Fruit fly (Drosophila melanogaster) whole organism, embryonic: ENCODE data around the gene CG33927.

Experiments used
- Aef1 ChIP-seq: fragments of 200-800 bp; sonication (Bioruptor generic); IDR thresholded peaks from 3 replicates; pipeline ENCODE4 v1.3.6; 2022; ENCODE audit warnings: missing biosample characterization, missing genetic modification characterization
- Antp ChIP-seq: fragments of 200-800 bp; sonication (Bioruptor generic); optimal IDR thresholded peaks from 3 replicates; lab custom pipeline; 2016; ENCODE audit warnings: missing biosample characterization, missing genetic modification characterization
- Asciz ChIP-seq: fragments of 200-800 bp; sonication (Bioruptor generic); optimal IDR thresholded peaks from 2 replicates; lab custom pipeline; 2017; ENCODE audit warnings: missing biosample characterization, mild to moderate bottlenecking, missing genetic modification characterization, missing genetic modification reagents
- Atf6 ChIP-seq: fragments of 200-800 bp; sonication (Bioruptor generic); IDR thresholded peaks from 2 replicates; pipeline ENCODE4 v1.3.6; 2022; ENCODE audit warnings: missing biosample characterization, missing genetic modification characterization
- B-H2 ChIP-seq: fragments of 200-800 bp; sonication (Bioruptor generic); optimal IDR thresholded peaks from 2 replicates; lab custom pipeline; 2018; ENCODE audit warnings: missing biosample characterization, mild to moderate bottlenecking, missing genetic modification characterization
- CG10147 ChIP-seq: fragments of 200-800 bp; sonication (Bioruptor generic); optimal IDR thresholded peaks from 2 replicates; lab custom pipeline; 2019; ENCODE audit warnings: missing biosample characterization, mild to moderate bottlenecking, missing genetic modification characterization, moderate library complexity
- CG10274 ChIP-seq: fragments of 200-800 bp; sonication (Bioruptor generic); optimal IDR thresholded peaks from 3 replicates; lab custom pipeline; 2017; ENCODE audit warnings: missing biosample characterization, mild to moderate bottlenecking, missing genetic modification characterization
- CG10366 ChIP-seq: fragments of 200-800 bp; sonication (Bioruptor generic); IDR thresholded peaks from 2 replicates; pipeline ENCODE4 v1.3.6; 2022; ENCODE audit warnings: missing biosample characterization, missing genetic modification characterization
- CG12744 ChIP-seq: fragments of 200-800 bp; sonication (Bioruptor generic); optimal IDR thresholded peaks from 2 replicates; lab custom pipeline; 2016; ENCODE audit warnings: missing biosample characterization, missing genetic modification characterization
- CG12769 ChIP-seq: fragments of 200-800 bp; sonication (Bioruptor generic); optimal IDR thresholded peaks from 2 replicates; lab custom pipeline; 2019; ENCODE audit warnings: missing biosample characterization, mild to moderate bottlenecking, missing genetic modification characterization, moderate library complexity
- CG13624 ChIP-seq: fragments of 200-800 bp; sonication (Bioruptor generic); optimal IDR thresholded peaks from 2 replicates; lab custom pipeline; 2016; ENCODE audit warnings: missing biosample characterization, missing genetic modification characterization
- CG15696 ChIP-seq: fragments of 200-800 bp; sonication (Bioruptor generic); optimal IDR thresholded peaks from 2 replicates; lab custom pipeline; 2019; ENCODE audit warnings: missing biosample characterization, mild to moderate bottlenecking, missing genetic modification characterization, moderate library complexity
- CG3407 ChIP-seq: fragments of 200-800 bp; sonication (Bioruptor generic); optimal IDR thresholded peaks from 2 replicates; lab custom pipeline; 2018; ENCODE audit warnings: missing biosample characterization, mild to moderate bottlenecking, missing genetic modification characterization
- CG5953 ChIP-seq: fragments of 200-800 bp; sonication (Bioruptor generic); IDR thresholded peaks from 2 replicates; pipeline ENCODE4 v1.3.6; 2022; ENCODE audit warnings: missing biosample characterization, missing genetic modification characterization
- CG6813 ChIP-seq: fragments of 200-800 bp; sonication (Bioruptor generic); optimal IDR thresholded peaks from 2 replicates; lab custom pipeline; 2017; ENCODE audit warnings: missing biosample characterization, missing genetic modification characterization, mild to moderate bottlenecking, moderate library complexity, missing genetic modification reagents
- CG7745 ChIP-seq: fragments of 200-800 bp; sonication (Bioruptor generic); optimal IDR thresholded peaks from 2 replicates; lab custom pipeline; 2018; ENCODE audit warnings: missing biosample characterization, mild to moderate bottlenecking, missing genetic modification characterization, moderate library complexity
- CG8388 ChIP-seq: fragments of 200-800 bp; sonication (Bioruptor generic); optimal IDR thresholded peaks from 2 replicates; lab custom pipeline; 2019; ENCODE audit warnings: missing biosample characterization, mild to moderate bottlenecking, missing genetic modification characterization, moderate library complexity
- CG9609 ChIP-seq: fragments of 200-800 bp; sonication (Bioruptor generic); optimal IDR thresholded peaks from 3 replicates; lab custom pipeline; 2016; ENCODE audit warnings: missing biosample characterization, missing genetic modification characterization
- Doc2 ChIP-seq: fragments of 200-800 bp; sonication (Bioruptor generic); IDR thresholded peaks from 2 replicates; pipeline ENCODE4 v1.3.6; 2022; ENCODE audit warnings: missing biosample characterization, missing genetic modification characterization
- Doc3 ChIP-seq: fragments of 200-800 bp; sonication (Bioruptor generic); IDR thresholded peaks from 3 replicates; pipeline ENCODE4 v1.3.6; 2022; ENCODE audit warnings: missing biosample characterization, missing genetic modification characterization; ENCODE audit not compliant: partially characterized antibody
- Dref ChIP-seq: fragments of 200-800 bp; sonication (Bioruptor generic); IDR thresholded peaks from 2 replicates; pipeline ENCODE4 v1.3.6; 2022; ENCODE audit warnings: missing biosample characterization, missing genetic modification characterization
- Eip74EF ChIP-seq, 2 experiments: fragments of 200-800 bp in 1 of 2; fragments of >200 bp in 1 of 2; sonication (Bioruptor generic) in 1 of 2; optimal IDR thresholded peaks; 2 replicates each; lab custom pipeline; 2017 to 2019; ENCODE audit warnings: missing biosample characterization in 2 of 2, missing genetic modification characterization in 2 of 2, mild to moderate bottlenecking in 1 of 2, moderate library complexity in 1 of 2
- Ets65A ChIP-seq: fragments of 200-800 bp; sonication (Bioruptor generic); peaks from one replicate; lab custom pipeline; 2016; ENCODE audit warnings: missing biosample characterization, missing genetic modification characterization
- Hr78 ChIP-seq, 2 experiments: fragments of 200-800 bp in 1 of 2; fragments of >200 bp in 1 of 2; sonication (Bioruptor generic) in 1 of 2; optimal IDR thresholded peaks; 2 replicates each; lab custom pipeline; 2017 to 2019; ENCODE audit warnings: missing biosample characterization in 2 of 2, missing genetic modification characterization in 2 of 2, mild to moderate bottlenecking in 1 of 2, moderate library complexity in 1 of 2
- Kr ChIP-seq: fragments of 200-800 bp; sonication (Bioruptor generic); optimal IDR thresholded peaks from 2 replicates; lab custom pipeline; 2017; ENCODE audit warnings: missing biosample characterization, mild to moderate bottlenecking, missing genetic modification characterization
- MTF-1 ChIP-seq: fragments of 200-800 bp; sonication (Bioruptor generic); optimal IDR thresholded peaks from 2 replicates; lab custom pipeline; 2018; ENCODE audit warnings: missing biosample characterization, mild to moderate bottlenecking, missing genetic modification characterization, borderline replicate concordance
- Max ChIP-seq: fragments of 200-800 bp; sonication (Bioruptor generic); optimal IDR thresholded peaks from 2 replicates; lab custom pipeline; 2016; ENCODE audit warnings: missing biosample characterization, mild to moderate bottlenecking, missing genetic modification characterization
- NFAT ChIP-seq: fragments of 200-800 bp; sonication (Bioruptor generic); IDR thresholded peaks from 2 replicates; pipeline ENCODE4 v1.3.6; 2022; ENCODE audit warnings: missing biosample characterization, missing genetic modification characterization
- Nf-YA ChIP-seq: fragments of 200-800 bp; sonication (Bioruptor generic); IDR thresholded peaks from 2 replicates; pipeline ENCODE4 v1.3.6; 2022; ENCODE audit warnings: missing biosample characterization, missing genetic modification characterization
- Oaz ChIP-seq: fragments of 200-800 bp; sonication (Bioruptor generic); IDR thresholded peaks from 2 replicates; pipeline ENCODE4 v1.3.6; 2022; ENCODE audit warnings: missing biosample characterization, missing genetic modification characterization
- Optix ChIP-seq: fragments of 200-800 bp; sonication (Bioruptor generic); IDR thresholded peaks from 3 replicates; pipeline ENCODE4 v1.3.6; 2022; ENCODE audit warnings: missing biosample characterization, missing genetic modification characterization
- Poxn ChIP-seq: fragments of 200-800 bp; sonication (Bioruptor generic); IDR thresholded peaks from 2 replicates; pipeline ENCODE4 v1.3.6; 2022; ENCODE audit warnings: missing biosample characterization, missing genetic modification characterization
- Ptx1 ChIP-seq: fragments of 200-800 bp; sonication (Bioruptor generic); IDR thresholded peaks from 2 replicates; pipeline ENCODE4 v1.3.6; 2022; ENCODE audit warnings: missing biosample characterization, missing genetic modification characterization
- Sin3A ChIP-seq: fragments of >200 bp; optimal IDR thresholded peaks from 2 replicates; lab custom pipeline; 2018
- Sox102F ChIP-seq: fragments of 200-800 bp; sonication (Bioruptor generic); optimal IDR thresholded peaks from 2 replicates; lab custom pipeline; 2018; ENCODE audit warnings: missing biosample characterization, mild to moderate bottlenecking, missing genetic modification characterization, moderate library complexity
- Sry-δ ChIP-seq: fragments of 200-800 bp; sonication (Bioruptor generic); optimal IDR thresholded peaks from 2 replicates; lab custom pipeline; 2016; ENCODE audit warnings: missing biosample characterization, missing genetic modification characterization
- Trl ChIP-seq, 3 experiments: fragments of >200 bp in 2 of 3; fragments of 200-800 bp in 1 of 3; sonication (Bioruptor generic) in 1 of 3; optimal IDR thresholded peaks; 2 replicates in 1 of 3; 3 replicates in 2 of 3; lab custom pipeline; 2016 to 2017; ENCODE audit warnings: missing biosample characterization in 1 of 3, missing genetic modification characterization in 1 of 3
- ab ChIP-seq: fragments of 200-800 bp; sonication (Bioruptor generic); optimal IDR thresholded peaks from 2 replicates; lab custom pipeline; 2016; ENCODE audit warnings: missing biosample characterization, missing genetic modification characterization
- ewg ChIP-seq: fragments of 200-800 bp; sonication (Bioruptor generic); optimal IDR thresholded peaks from 3 replicates; lab custom pipeline; 2017; ENCODE audit warnings: mild to moderate bottlenecking, missing biosample characterization, missing genetic modification reagents, missing genetic modification characterization
- fd3F ChIP-seq: fragments of 200-800 bp; sonication (Bioruptor generic); optimal IDR thresholded peaks from 2 replicates; lab custom pipeline; 2018; ENCODE audit warnings: missing biosample characterization, mild to moderate bottlenecking, missing genetic modification characterization, moderate library complexity
- fru ChIP-seq: fragments of >200 bp; optimal IDR thresholded peaks from 2 replicates; lab custom pipeline; 2017
- gsb-n ChIP-seq: fragments of 200-800 bp; sonication (Bioruptor generic); optimal IDR thresholded peaks from 3 replicates; lab custom pipeline; 2018; ENCODE audit warnings: missing biosample characterization, mild to moderate bottlenecking, missing genetic modification characterization
- ham ChIP-seq: fragments of 200-800 bp; sonication (Bioruptor generic); IDR thresholded peaks from 2 replicates; pipeline ENCODE4 v1.3.6; 2022; ENCODE audit warnings: missing biosample characterization, missing genetic modification characterization
- hkb ChIP-seq, 2 experiments: fragments of 200-800 bp in 1 of 2; fragments of >200 bp in 1 of 2; sonication (Bioruptor generic) in 1 of 2; IDR thresholded peaks in 1 of 2; optimal IDR thresholded peaks in 1 of 2; 2 replicates each; pipeline versions ENCODE4 v1.3.6 to Lab custom; 2017 to 2022; ENCODE audit warnings: missing biosample characterization in 1 of 2, missing genetic modification characterization in 1 of 2
- hth ChIP-seq: fragments of >200 bp; optimal IDR thresholded peaks from 2 replicates; lab custom pipeline; 2017; ENCODE audit warnings: inconsistent platforms
- insv ChIP-seq, 2 experiments: fragments of 200-800 bp; sonication (Bioruptor generic); optimal IDR thresholded peaks; 3 replicates each; lab custom pipeline; 2016 to 2018; ENCODE audit warnings: missing biosample characterization in 2 of 2, missing genetic modification characterization in 2 of 2
- jigr1 ChIP-seq: fragments of 200-800 bp; sonication (Bioruptor generic); IDR thresholded peaks from 3 replicates; pipeline ENCODE4 v1.3.6; 2022; ENCODE audit warnings: missing biosample characterization, missing genetic modification characterization
- shn ChIP-seq: fragments of 200-800 bp; sonication (Bioruptor generic); optimal IDR thresholded peaks from 3 replicates; lab custom pipeline; 2016; ENCODE audit warnings: missing biosample characterization, missing genetic modification characterization
- stc ChIP-seq: fragments of 200-800 bp; sonication (Bioruptor generic); IDR thresholded peaks from 2 replicates; pipeline ENCODE4 v1.3.6; 2022; ENCODE audit warnings: missing biosample characterization, missing genetic modification characterization
- tio ChIP-seq: fragments of 200-800 bp; sonication (Bioruptor generic); optimal IDR thresholded peaks from 2 replicates; lab custom pipeline; 2017; ENCODE audit warnings: missing biosample characterization, missing genetic modification characterization, inconsistent platforms
- unpg ChIP-seq: fragments of 200-800 bp; sonication (Bioruptor generic); optimal IDR thresholded peaks from 3 replicates; lab custom pipeline; 2018; ENCODE audit warnings: missing biosample characterization, mild to moderate bottlenecking, missing genetic modification characterization, moderate library complexity

The CG33927 gene

DNA sequence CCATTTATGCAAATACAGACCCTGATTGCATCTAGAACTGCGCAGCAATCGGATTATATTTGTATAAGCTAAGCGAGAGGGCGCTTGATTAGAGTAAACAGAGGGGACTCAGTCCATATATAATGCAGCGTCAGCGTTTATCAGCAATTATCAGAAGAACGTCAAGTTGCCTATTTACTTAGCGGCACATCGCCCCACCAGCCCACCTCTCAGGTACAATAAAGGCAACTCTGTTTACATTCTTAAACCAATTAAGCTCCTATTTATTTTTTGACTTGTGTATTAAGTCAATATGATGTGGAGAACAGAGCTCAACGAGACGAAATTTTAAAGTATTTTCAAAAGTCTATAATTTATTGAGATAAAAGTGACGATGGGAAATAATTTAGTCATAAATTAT is 25.5 kb downstream of the CG33927 start (continued):
- TF ChIP-seq CG9609 (GFP tag; lab: Kevin White, UChicago) (no peak), Hr78 (GFP tag; optimal IDR thresholded peaks at IDR 0.05; lab: Kevin White, UChicago) (peak in 1 of 2 experiments; percentile 5), Trl (optimal IDR thresholded peaks at IDR 0.05; lab: Kevin White, UChicago) (no peak), Trl (GFP tag; optimal IDR thresholded peaks at IDR 0.05; lab: Kevin White, UChicago) (peak; percentile 82), Dref (no peak), ab (GFP tag; lab: Kevin White, UChicago) (no peak), Sin3A (no peak), Sry-δ (GFP tag; lab: Kevin White, UChicago) (peak; percentile 45), shn (GFP tag; lab: Kevin White, UChicago) (no peak), Kr (GFP tag; lab: Kevin White, UChicago) (peak; percentile 89), Optix (GFP tag; lab: Robert Waterston, UW) (no peak), CG10147 (GFP tag; lab: Kevin White, UChicago) (peak; percentile 76), Antp (GFP tag; lab: Kevin White, UChicago) (peak; percentile 73), tio (no peak), Max (GFP tag; lab: Kevin White, UChicago) (peak; percentile 89), CG6813 (peak; percentile 92), Oaz (GFP tag; lab: Robert Waterston, UW) (no peak), CG8388 (peak; percentile 52), CG5953 (GFP tag; lab: Robert Waterston, UW) (peak; percentile 44; the same call in 1 of the 2 replicates), NFAT (GFP tag; lab: Robert Waterston, UW) (0 out of 2 replicates have a peak, but pooled peaks have one; percentile 12), Ets65A (no peak), MTF-1 (GFP tag; lab: Kevin White, UChicago) (peak; percentile 96), CG13624 (GFP tag; lab: Kevin White, UChicago) (no peak), jigr1 (no peak), hth (lab: Kevin White, UChicago) (no peak), CG12744 (GFP tag; lab: Kevin White, UChicago) (no peak), CG10366 (GFP tag; lab: Robert Waterston, UW) (no peak), Nf-YA (GFP tag; lab: Robert Waterston, UW) (peak; percentile 80), Doc2 (GFP tag; lab: Robert Waterston, UW) (no peak), insv (GFP tag; optimal IDR thresholded peaks at IDR 0.05; lab: Kevin White, UChicago) (no peak), CG7745 (tag; lab: Kevin White, UChicago) (no peak), CG3407 (GFP tag; lab: Kevin White, UChicago) (peak; percentile 94), fd3F (no peak), Doc3 (GFP tag; lab: Robert Waterston, UW) (no peak), unpg (GFP tag; lab: Kevin White, UChicago) (peak; percentile 78), Asciz (GFP tag; lab: Kevin White, UChicago) (peak; percentile 97), Eip74EF (GFP tag; optimal IDR thresholded peaks at IDR 0.05; lab: Kevin White, UChicago) (no peak), Sox102F (GFP tag; lab: Kevin White, UChicago) (peak; percentile 29), Poxn (GFP tag; lab: Robert Waterston, UW) (no peak), hkb (optimal IDR thresholded peaks at IDR 0.05; lab: Kevin White, UChicago) (no peak), hkb (GFP tag; IDR thresholded peaks at IDR 0.05; lab: Robert Waterston, UW) (peak; percentile 90), Atf6 (GFP tag; lab: Robert Waterston, UW) (no peak), CG10274 (peak; percentile 60), CG12769 (tag; lab: Kevin White, UChicago) (no peak), fru (lab: Kevin White, UChicago) (no peak), Ptx1 (GFP tag; lab: Robert Waterston, UW) (peak; percentile 50), B-H2 (GFP tag; lab: Kevin White, UChicago) (no peak), ewg (GFP tag; lab: Kevin White, UChicago) (no peak), CG15696 (peak; percentile 82), gsb-n (tag; lab: Kevin White, UChicago) (peak; percentile 87), stc (GFP tag; lab: Robert Waterston, UW) (peak; percentile 66), Aef1 (GFP tag; lab: Robert Waterston, UW) (peak; percentile 18; the same call in 1 of the 3 replicates), ham (GFP tag; lab: Robert Waterston, UW) (no peak)
